Worm (Caenorhabditis elegans) whole organism, L3 larva: ENCODE data around the gene gnrr-7.

Experiments
- ZK546.5 ChIP-seq: sonication (generic microtip); optimal IDR thresholded peaks from 2 replicates; lab custom pipeline; 2017; ENCODE audit warnings: missing biosample characterization, missing genetic modification characterization
- aly-2 ChIP-seq: fragments of 150-350 bp; optimal IDR thresholded peaks from 2 replicates; lab custom pipeline; 2014; ENCODE audit warnings: missing biosample characterization, missing genetic modification characterization
- ama-1 ChIP-seq: fragments of 150-350 bp; optimal IDR thresholded peaks from 2 replicates; lab custom pipeline; 2018
- ceh-16 ChIP-seq: sonication (generic microtip); optimal IDR thresholded peaks from 2 replicates; lab custom pipeline; 2017; ENCODE audit warnings: missing biosample characterization, missing genetic modification characterization
- ceh-82 ChIP-seq: fragments of 150-350 bp; optimal IDR thresholded peaks from 2 replicates; lab custom pipeline; 2014; ENCODE audit warnings: missing biosample characterization, missing genetic modification characterization
- ceh-9 ChIP-seq: sonication (generic microtip); optimal IDR thresholded peaks from 2 replicates; lab custom pipeline; 2018; ENCODE audit warnings: missing biosample characterization, missing genetic modification characterization
- daf-12 ChIP-seq: fragments of 150-350 bp; optimal IDR thresholded peaks from 2 replicates; lab custom pipeline; 2014; ENCODE audit warnings: missing biosample characterization, missing genetic modification reagents, missing genetic modification characterization
- egl-27 ChIP-seq: sonication (generic microtip); optimal IDR thresholded peaks from 4 replicates; lab custom pipeline; 2017; ENCODE audit warnings: missing biosample characterization, missing genetic modification reagents, missing genetic modification characterization
- egl-5 ChIP-seq: fragments of 150-350 bp; optimal IDR thresholded peaks from 2 replicates; lab custom pipeline; 2017; ENCODE audit warnings: missing biosample characterization, missing genetic modification reagents, missing genetic modification characterization, inconsistent platforms
- elt-1 ChIP-seq: fragments of 150-350 bp; optimal IDR thresholded peaks from 2 replicates; lab custom pipeline; 2014; ENCODE audit warnings: missing biosample characterization, missing genetic modification characterization
- elt-2 ChIP-seq: sonication (generic microtip); optimal IDR thresholded peaks from 2 replicates; lab custom pipeline; 2016; ENCODE audit warnings: missing genetic modification reagents, mild to moderate bottlenecking, missing genetic modification characterization, missing compliant biosample characterization
- elt-3 ChIP-seq, 3 experiments: fragments of 150-350 bp in 1 of 3; sonication (generic microtip) in 2 of 3; optimal IDR thresholded peaks; 2 replicates in 2 of 3; 4 replicates in 1 of 3; lab custom pipeline; 2014 to 2017; ENCODE audit warnings: missing biosample characterization in 3 of 3, missing genetic modification characterization in 3 of 3
- eor-1 ChIP-seq, 2 experiments: fragments of 150-350 bp; optimal IDR thresholded peaks; 2 replicates each; lab custom pipeline; 2014 to 2018; ENCODE audit warnings: missing biosample characterization in 2 of 2, missing genetic modification characterization in 2 of 2
- fkh-10 ChIP-seq: sonication (generic microtip); optimal IDR thresholded peaks from 2 replicates; lab custom pipeline; 2017; ENCODE audit warnings: missing biosample characterization, missing genetic modification reagents, missing genetic modification characterization
- fos-1 ChIP-seq: fragments of 150-350 bp; optimal IDR thresholded peaks from 2 replicates; lab custom pipeline; 2014; ENCODE audit warnings: missing biosample characterization, missing genetic modification characterization
- hmg-11 ChIP-seq: sonication (generic microtip); optimal IDR thresholded peaks from 2 replicates; lab custom pipeline; 2016; ENCODE audit warnings: missing genetic modification characterization, missing compliant biosample characterization
- jun-1 ChIP-seq: fragments of 150-350 bp; optimal IDR thresholded peaks from 2 replicates; lab custom pipeline; 2014; ENCODE audit warnings: missing biosample characterization, missing genetic modification reagents, missing genetic modification characterization
- lsy-12 ChIP-seq: sonication (generic microtip); optimal IDR thresholded peaks from 2 replicates; lab custom pipeline; 2016; ENCODE audit warnings: mild to moderate bottlenecking, missing genetic modification characterization, missing compliant biosample characterization
- mdl-1 ChIP-seq: fragments of 150-350 bp; optimal IDR thresholded peaks from 2 replicates; lab custom pipeline; 2014; ENCODE audit warnings: missing biosample characterization, missing genetic modification characterization
- nfya-1 ChIP-seq: sonication (generic microtip); optimal IDR thresholded peaks from 2 replicates; lab custom pipeline; 2017; ENCODE audit warnings: missing genetic modification characterization, mild to moderate bottlenecking, missing compliant biosample characterization, antibody characterized with exemption, moderate library complexity; ENCODE audit not compliant: insufficient read depth
- nhr-12 ChIP-seq: fragments of 150-350 bp; optimal IDR thresholded peaks from 2 replicates; lab custom pipeline; 2014; ENCODE audit warnings: missing biosample characterization, missing genetic modification characterization
- nhr-23 ChIP-seq: fragments of 150-350 bp; optimal IDR thresholded peaks from 2 replicates; lab custom pipeline; 2014; ENCODE audit warnings: missing biosample characterization, missing genetic modification reagents, missing genetic modification characterization
- nhr-237 ChIP-seq: fragments of 150-350 bp; optimal IDR thresholded peaks from 2 replicates; lab custom pipeline; 2014; ENCODE audit warnings: missing biosample characterization, missing genetic modification characterization
- nhr-25 ChIP-seq: sonication (generic microtip); optimal IDR thresholded peaks from 2 replicates; lab custom pipeline; 2017; ENCODE audit warnings: missing biosample characterization, missing genetic modification characterization
- nhr-28 ChIP-seq: fragments of 150-350 bp; optimal IDR thresholded peaks from 2 replicates; lab custom pipeline; 2014; ENCODE audit warnings: missing biosample characterization, missing genetic modification characterization
- nhr-43 ChIP-seq: sonication (generic microtip); optimal IDR thresholded peaks from 2 replicates; lab custom pipeline; 2016; ENCODE audit warnings: mild to moderate bottlenecking, missing genetic modification characterization, missing compliant biosample characterization; ENCODE audit not compliant: poor library complexity, severe bottlenecking
- nhr-76 ChIP-seq: fragments of 150-350 bp; sonication (generic microtip); optimal IDR thresholded peaks from 5 replicates; lab custom pipeline; 2014; ENCODE audit warnings: missing biosample characterization, missing genetic modification characterization
- pha-4 ChIP-seq: fragments of 150-350 bp; optimal IDR thresholded peaks from 2 replicates; lab custom pipeline; 2014; ENCODE audit warnings: missing biosample characterization, missing genetic modification reagents, missing genetic modification characterization
- sea-2 ChIP-seq: fragments of 150-350 bp; sonication (generic microtip); optimal IDR thresholded peaks from 4 replicates; lab custom pipeline; 2014; ENCODE audit warnings: missing biosample characterization, missing genetic modification reagents, missing genetic modification characterization
- snpc-4 ChIP-seq: fragments of 150-350 bp; optimal IDR thresholded peaks from 2 replicates; lab custom pipeline; 2014; ENCODE audit warnings: missing biosample characterization, missing genetic modification characterization
- tbx-2 ChIP-seq: sonication (generic microtip); optimal IDR thresholded peaks from 2 replicates; lab custom pipeline; 2016; ENCODE audit warnings: mild to moderate bottlenecking, missing genetic modification characterization, missing compliant biosample characterization
- unc-62 ChIP-seq: fragments of 150-350 bp; sonication (generic microtip); optimal IDR thresholded peaks from 4 replicates; lab custom pipeline; 2014; ENCODE audit warnings: missing biosample characterization, missing genetic modification reagents, missing genetic modification characterization
- zag-1 ChIP-seq: fragments of 150-350 bp; optimal IDR thresholded peaks from 2 replicates; lab custom pipeline; 2014; ENCODE audit warnings: missing biosample characterization, missing genetic modification characterization
- ztf-11 ChIP-seq: fragments of 150-350 bp; optimal IDR thresholded peaks from 2 replicates; lab custom pipeline; 2014; ENCODE audit warnings: missing biosample characterization, missing genetic modification characterization
- ztf-4 ChIP-seq: fragments of 150-350 bp; optimal IDR thresholded peaks from 2 replicates; lab custom pipeline; 2014; ENCODE audit warnings: missing biosample characterization, missing genetic modification characterization

Gene gnrr-7

ce11 chrX:11206953-11207352, 21.4 kb downstream of the gnrr-7 start, which contains the start of gene hst-2 (continued):
- no peak for TF ChIP-seq daf-12 (tag; lab: Kevin White, UChicago)

DNA sequence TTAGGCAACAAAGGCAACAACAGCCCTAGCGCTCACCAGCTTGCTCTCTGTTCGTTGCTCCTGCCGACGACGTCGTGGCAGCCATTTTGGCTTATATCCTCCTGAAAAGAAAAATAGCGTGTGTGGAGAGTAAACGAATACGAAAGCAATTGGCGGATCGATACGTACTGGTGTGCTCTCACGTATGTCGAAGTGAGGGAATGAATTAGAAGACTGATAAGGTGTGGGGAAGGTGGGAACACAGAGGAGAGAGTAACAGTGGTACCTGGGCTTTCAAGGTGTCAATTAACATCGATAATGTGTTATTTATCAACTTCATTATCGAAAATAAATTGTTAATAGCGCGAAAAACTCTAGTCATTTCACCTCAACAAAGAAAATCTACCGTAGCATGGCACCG, 23.2 kb downstream of the gnrr-7 start, which contains the start of gene C34F6.5:
C34F6.5 (minus strand) TSS at position 101 of the 400 bp plus-strand sequence.
- TF ChIP-seq elt-1 = no peak
- no peak for TF ChIP-seq aly-2 (tag; lab: Kevin White, UChicago)
- no peak for TF ChIP-seq ceh-82 (tag; lab: Kevin White, UChicago)
- TF ChIP-seq tbx-2 = no peak

ce11 chrX:11210417-11210816, 24.8 kb downstream of the gnrr-7 start:
- TF ChIP-seq nhr-76 (tag; lab: Kevin White, UChicago) = no peak
- TF ChIP-seq ZK546.5 (tag; lab: Kevin White, UChicago) = no peak
- no peak for TF ChIP-seq tbx-2
- no peak for TF ChIP-seq ztf-4 (tag; lab: Kevin White, UChicago)
- TF ChIP-seq ceh-16 = no peak
- TF ChIP-seq fkh-10 (GFP tag; lab: Kevin White, UChicago) = no peak
- no peak for TF ChIP-seq elt-3 (tag; optimal IDR thresholded peaks at IDR 0.05; lab: Kevin White, UChicago)
- no peak for TF ChIP-seq nhr-23 (tag; lab: Kevin White, UChicago)
- no peak for TF ChIP-seq snpc-4
- no peak for TF ChIP-seq egl-27 (tag; lab: Kevin White, UChicago)
- TF ChIP-seq ceh-9 (tag; lab: Kevin White, UChicago) = no peak
- TF ChIP-seq unc-62 (GFP tag; lab: Kevin White, UChicago) = no peak
- TF ChIP-seq nhr-12 (tag; lab: Kevin White, UChicago) = no peak
- TF ChIP-seq elt-2 (tag; lab: Kevin White, UChicago) = no peak
- no peak for TF ChIP-seq zag-1 (tag; lab: Kevin White, UChicago)
- no peak for TF ChIP-seq jun-1 (tag; lab: Kevin White, UChicago)
- no peak for TF ChIP-seq fos-1 (tag; lab: Kevin White, UChicago)
- no peak for TF ChIP-seq elt-1
- TF ChIP-seq daf-12 (tag; lab: Kevin White, UChicago) = no peak
- no peak for TF ChIP-seq nhr-43

DNA sequence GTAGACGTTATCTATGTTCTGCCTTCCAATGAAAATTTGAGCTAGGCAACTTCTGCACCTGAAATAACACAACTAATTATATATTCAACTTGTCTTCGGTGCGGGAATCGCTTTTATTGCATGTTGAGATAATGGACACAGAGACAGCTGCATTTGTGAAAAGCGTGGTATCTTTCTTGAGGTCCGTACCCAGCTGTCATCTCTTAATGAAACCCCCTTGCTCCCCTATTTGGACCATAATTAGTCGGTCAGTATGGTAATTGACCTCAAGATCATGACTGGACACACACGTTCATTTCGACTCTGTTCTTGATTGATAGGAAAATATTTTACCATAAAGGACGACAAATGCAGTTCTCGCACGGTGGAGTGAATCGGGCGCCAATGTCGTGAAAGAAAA, 25.8 kb downstream of the gnrr-7 start:
- TF ChIP-seq sea-2 (GFP tag; lab: Kevin White, UChicago) = no peak
- TF ChIP-seq ceh-9 (tag; lab: Kevin White, UChicago) = no peak
- TF ChIP-seq eor-1 (tag; optimal IDR thresholded peaks at IDR 0.05; lab: Kevin White, UChicago) = no peak
- no peak for TF ChIP-seq nhr-43
- TF ChIP-seq ZK546.5 (tag; lab: Kevin White, UChicago) = no peak
- TF ChIP-seq nhr-237 = no peak
- TF ChIP-seq hmg-11 (tag; lab: Kevin White, UChicago) = no peak
- TF ChIP-seq ceh-16 = no peak
- no peak for TF ChIP-seq nhr-28
- TF ChIP-seq fkh-10 (GFP tag; lab: Kevin White, UChicago) = no peak
- TF ChIP-seq nfya-1 = no peak
- no peak for TF ChIP-seq ama-1 (lab: Kevin White, UChicago)
- TF ChIP-seq jun-1 (tag; lab: Kevin White, UChicago) = no peak
- TF ChIP-seq nhr-76 (tag; lab: Kevin White, UChicago) = no peak
- TF ChIP-seq ztf-11 (tag; lab: Kevin White, UChicago) = no peak
- no peak for TF ChIP-seq zag-1 (tag; lab: Kevin White, UChicago)
- TF ChIP-seq elt-1 = no peak
- TF ChIP-seq nhr-23 (tag; lab: Kevin White, UChicago) = no peak
- TF ChIP-seq egl-5 = no peak

DNA sequence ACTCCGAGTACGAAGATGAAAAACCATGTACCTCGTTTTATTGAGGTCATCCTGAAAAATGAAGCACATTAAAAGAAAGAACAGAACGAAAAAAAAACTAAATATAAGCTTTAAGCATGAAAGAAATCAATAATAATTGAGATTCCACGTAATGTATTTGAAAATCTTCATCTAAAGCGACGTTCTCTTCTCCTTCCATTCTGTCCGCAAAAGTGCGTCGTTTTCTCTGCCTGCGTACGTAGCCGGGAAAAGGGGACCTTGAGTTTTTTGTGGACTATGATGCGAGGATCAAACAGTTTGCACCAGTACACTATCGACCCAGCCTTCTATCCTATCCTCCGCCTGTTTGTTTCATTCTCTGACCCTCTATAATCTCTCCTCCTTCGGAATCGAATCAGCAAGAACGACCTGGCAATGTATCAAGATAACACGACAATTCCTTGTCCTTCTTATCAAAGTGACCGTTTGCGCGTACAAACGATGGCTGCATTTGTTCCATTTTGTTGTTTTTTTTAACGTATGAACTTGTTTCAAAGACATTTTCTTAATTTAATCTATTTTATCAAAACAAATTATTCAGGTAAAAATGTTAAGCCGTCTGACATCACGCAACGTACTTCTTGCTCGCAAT, 29.9 kb downstream of the gnrr-7 start, which contains the start of the genes C34F6.7 and idh-2:
C34F6.7 (minus strand) TSS at position 51 of the 631 bp plus-strand sequence.
idh-2 (plus strand) TSS at position 581 of the 631 bp plus-strand sequence.
- TF ChIP-seq nhr-43 (peak; percentile 72), lsy-12 (tag; lab: Kevin White, UChicago) (no peak), ztf-4 (tag; lab: Kevin White, UChicago) (no peak), elt-2 (tag; lab: Kevin White, UChicago) (peak; percentile 43), mdl-1 (tag; lab: Kevin White, UChicago) (no peak), nhr-25 (tag; lab: Kevin White, UChicago) (peak; percentile 33), elt-3 (tag; optimal IDR thresholded peaks at IDR 0.05; lab: Kevin White, UChicago) (peak in 1 of 3 experiments; percentile 22), nfya-1 (peak; percentile 31), nhr-23 (tag; lab: Kevin White, UChicago) (peak; percentile 73), ztf-11 (tag; lab: Kevin White, UChicago) (no peak), pha-4 (no peak), eor-1 (tag; optimal IDR thresholded peaks at IDR 0.05; lab: Kevin White, UChicago) (no peak), hmg-11 (tag; lab: Kevin White, UChicago) (peak; percentile 64), elt-1 (no peak), nhr-28 (no peak)
- TF ChIP-seq, all 47 proteins: peak for 7
